Worm (Caenorhabditis elegans) whole organism, L4/young adult: Measurements from ENCODE around the gene idpb-2.
A peak's percentile ranks its signal among the peaks of the same experiment; 100 is the strongest.

Source experiments
- W03F9.2 ChIP-seq: fragments of 150-350 bp; optimal IDR thresholded peaks from 2 replicates; lab custom pipeline; 2014; ENCODE audit warnings: missing biosample characterization, missing genetic modification characterization
- dao-5 ChIP-seq: sonication (generic microtip); optimal IDR thresholded peaks from 2 replicates; lab custom pipeline; 2016; ENCODE audit warnings: missing genotype, missing genetic modification characterization, moderate library complexity, missing compliant biosample characterization
- him-1 ChIP-seq: sonication (generic microtip); optimal IDR thresholded peaks from 2 replicates; lab custom pipeline; 2016; ENCODE audit warnings: missing genotype, missing genetic modification reagents, missing genetic modification characterization, missing compliant biosample characterization

idpb-2 gene

ce11 chrII:5058036-5058435 is 11.4 kb downstream of the idpb-2 start, which contains the start of gene C27A2.12:
Gene C27A2.12 (minus strand): TSS chrII:5058136.
- no peak for TF ChIP-seq W03F9.2
- TF ChIP-seq dao-5 (tag; lab: Kevin White, UChicago), result no peak
- TF ChIP-seq him-1 (tag; lab: Kevin White, UChicago), result no peak

ce11 chrII:5057315-5057714 is 12.1 kb downstream of the idpb-2 start:
- TF ChIP-seq dao-5 (tag; lab: Kevin White, UChicago) (peak; percentile 13), W03F9.2 (peak; percentile 12), him-1 (tag; lab: Kevin White, UChicago) (peak; percentile 55)

- no peak for TF ChIP-seq W03F9.2
- no peak for TF ChIP-seq him-1 (tag; lab: Kevin White, UChicago)
- TF ChIP-seq dao-5 (tag; lab: Kevin White, UChicago), result no peak
Observed at ce11 chrII:5056254-5056653, 13.2 kb downstream of the idpb-2 start.

- TF ChIP-seq him-1 (tag; lab: Kevin White, UChicago), result peak; percentile 76
- peak; percentile 94 for TF ChIP-seq W03F9.2
- TF ChIP-seq dao-5 (tag; lab: Kevin White, UChicago), result no peak
Observed at ce11 chrII:5055129-5055666, 14.2 kb downstream of the idpb-2 start, which contains the start of the genes ify-1 and rpl-22. Gene ify-1 (minus strand): TSS chrII:5055179. Gene rpl-22 (plus strand): TSS chrII:5055616.

- TF ChIP-seq W03F9.2 (no peak), dao-5 (tag; lab: Kevin White, UChicago) (no peak), him-1 (tag; lab: Kevin White, UChicago) (no peak)
Observed at ce11 chrII:5050776-5051175, 18.6 kb downstream of the idpb-2 start.

- TF ChIP-seq dao-5 (tag; lab: Kevin White, UChicago), result no peak
- no peak for TF ChIP-seq him-1 (tag; lab: Kevin White, UChicago)
- TF ChIP-seq W03F9.2, result no peak
Observed at ce11 chrII:5049865-5050342, 19.5 kb downstream of the idpb-2 start, which contains the start of gene F33G12.6. Gene F33G12.6 (plus strand): TSS chrII:5049915.

- TF ChIP-seq him-1 (tag; lab: Kevin White, UChicago), result no peak
- no peak for TF ChIP-seq dao-5 (tag; lab: Kevin White, UChicago)
- TF ChIP-seq W03F9.2, result no peak
Observed at ce11 chrII:5049249-5049648, 20.2 kb downstream of the idpb-2 start.

- TF ChIP-seq dao-5 (tag; lab: Kevin White, UChicago) (no peak), him-1 (tag; lab: Kevin White, UChicago) (no peak), W03F9.2 (no peak)
Observed at ce11 chrII:5048185-5048795, 21.1 kb downstream of the idpb-2 start.

- TF ChIP-seq him-1 (tag; lab: Kevin White, UChicago) (no peak), W03F9.2 (no peak), dao-5 (tag; lab: Kevin White, UChicago) (no peak)
Observed at ce11 chrII:5047279-5047678, 22.1 kb downstream of the idpb-2 start.

ce11 chrII:5046209-5047200 is 22.9 kb downstream of the idpb-2 start:
- no peak for TF ChIP-seq him-1 (tag; lab: Kevin White, UChicago)
- no peak for TF ChIP-seq dao-5 (tag; lab: Kevin White, UChicago)
- no peak for TF ChIP-seq W03F9.2

- TF ChIP-seq W03F9.2 (no peak), dao-5 (tag; lab: Kevin White, UChicago) (no peak), him-1 (tag; lab: Kevin White, UChicago) (no peak)
Observed at ce11 chrII:5042381-5042930, 27.0 kb downstream of the idpb-2 start.

- no peak for TF ChIP-seq W03F9.2
Observed at ce11 chrII:5040631-5041156, 28.7 kb downstream of the idpb-2 start, which contains the start of gene F33G12.7. Gene F33G12.7 (minus strand): TSS chrII:5040681.

ce11 chrII:5039912-5040311 is 29.5 kb downstream of the idpb-2 start, which contains the start of gene golg-2:
Gene golg-2 (minus strand): TSS chrII:5040091.
- no peak for TF ChIP-seq W03F9.2
- no peak for TF ChIP-seq dao-5 (tag; lab: Kevin White, UChicago)
- no peak for TF ChIP-seq him-1 (tag; lab: Kevin White, UChicago)
